Fruit fly (Drosophila melanogaster) whole organism, embryonic: ENCODE data around the gene Rab39.

ENCODE experiments used
- Aef1 ChIP-seq: fragments of 200-800 bp; sonication (Bioruptor generic); IDR thresholded peaks from 3 replicates; pipeline ENCODE4 v1.3.6; 2022; ENCODE audit warnings: missing biosample characterization, missing genetic modification characterization
- B-H1 ChIP-seq: fragments of 200-800 bp; sonication (Bioruptor generic); IDR thresholded peaks from 3 replicates; pipeline ENCODE4 v1.3.6; 2022; ENCODE audit warnings: missing biosample characterization, missing genetic modification characterization
- CG13296 ChIP-seq: fragments of 200-800 bp; sonication (Bioruptor generic); optimal IDR thresholded peaks from 3 replicates; lab custom pipeline; 2018; ENCODE audit warnings: missing biosample characterization, mild to moderate bottlenecking, missing genetic modification characterization
- CG13624 ChIP-seq: fragments of 200-800 bp; sonication (Bioruptor generic); optimal IDR thresholded peaks from 2 replicates; lab custom pipeline; 2016; ENCODE audit warnings: missing biosample characterization, missing genetic modification characterization
- CG15479 ChIP-seq: fragments of 200-800 bp; sonication (Bioruptor generic); optimal IDR thresholded peaks from 3 replicates; lab custom pipeline; 2019; ENCODE audit warnings: missing biosample characterization, mild to moderate bottlenecking, missing genetic modification characterization, moderate library complexity
- CG17186 ChIP-seq: fragments of 200-800 bp; sonication (Bioruptor generic); optimal IDR thresholded peaks from 3 replicates; lab custom pipeline; 2017; ENCODE audit warnings: missing biosample characterization, missing genetic modification reagents, missing genetic modification characterization
- CG2120 ChIP-seq: fragments of 200-800 bp; sonication (Bioruptor generic); optimal IDR thresholded peaks from 3 replicates; lab custom pipeline; 2016; ENCODE audit warnings: missing biosample characterization, missing genetic modification characterization
- CG4424 ChIP-seq: fragments of 200-800 bp; sonication (Bioruptor generic); optimal IDR thresholded peaks from 3 replicates; lab custom pipeline; 2016; ENCODE audit warnings: missing biosample characterization, missing genetic modification characterization
- CG5953 ChIP-seq: fragments of 200-800 bp; sonication (Bioruptor generic); IDR thresholded peaks from 2 replicates; pipeline ENCODE4 v1.3.6; 2022; ENCODE audit warnings: missing biosample characterization, missing genetic modification characterization
- CG6654 ChIP-seq: fragments of 200-800 bp; sonication (Bioruptor generic); optimal IDR thresholded peaks from 2 replicates; lab custom pipeline; 2017; ENCODE audit warnings: missing biosample characterization, mild to moderate bottlenecking, missing genetic modification characterization
- CG6765 ChIP-seq: fragments of 200-800 bp; sonication (Bioruptor generic); optimal IDR thresholded peaks from 3 replicates; lab custom pipeline; 2017; ENCODE audit warnings: missing biosample characterization, mild to moderate bottlenecking, missing genetic modification characterization
- CG6791 ChIP-seq: fragments of 200-800 bp; sonication (Bioruptor generic); IDR thresholded peaks from 3 replicates; pipeline ENCODE4 v1.3.6; 2022; ENCODE audit warnings: missing biosample characterization, missing genetic modification characterization; ENCODE audit not compliant: partially characterized antibody
- CG7372 ChIP-seq: fragments of 200-800 bp; sonication (Bioruptor generic); IDR thresholded peaks from 2 replicates; pipeline ENCODE4 v1.3.6; 2022; ENCODE audit warnings: missing biosample characterization, missing genetic modification characterization
- CG7839 ChIP-seq: fragments of 200-800 bp; sonication (Bioruptor generic); optimal IDR thresholded peaks from 3 replicates; lab custom pipeline; 2018; ENCODE audit warnings: missing biosample characterization, mild to moderate bottlenecking, missing genetic modification characterization, moderate library complexity
- CG9727 ChIP-seq: fragments of 200-800 bp; sonication (Bioruptor generic); optimal IDR thresholded peaks from 3 replicates; lab custom pipeline; 2017; ENCODE audit warnings: missing biosample characterization, mild to moderate bottlenecking, missing genetic modification characterization
- Dad ChIP-seq: fragments of 200-800 bp; sonication (Bioruptor generic); optimal IDR thresholded peaks from 3 replicates; lab custom pipeline; 2016; ENCODE audit warnings: missing biosample characterization, missing genetic modification characterization
- Dref ChIP-seq: fragments of 200-800 bp; sonication (Bioruptor generic); IDR thresholded peaks from 2 replicates; pipeline ENCODE4 v1.3.6; 2022; ENCODE audit warnings: missing biosample characterization, missing genetic modification characterization
- Fer3 ChIP-seq: fragments of 200-800 bp; sonication (Bioruptor generic); optimal IDR thresholded peaks from 2 replicates; lab custom pipeline; 2018; ENCODE audit warnings: missing biosample characterization, mild to moderate bottlenecking, missing genetic modification characterization, moderate library complexity
- Hey ChIP-seq: fragments of 200-800 bp; sonication (Bioruptor generic); optimal IDR thresholded peaks from 3 replicates; lab custom pipeline; 2018; ENCODE audit warnings: missing biosample characterization, mild to moderate bottlenecking, missing genetic modification characterization
- Kr ChIP-seq: fragments of 200-800 bp; sonication (Bioruptor generic); optimal IDR thresholded peaks from 2 replicates; lab custom pipeline; 2017; ENCODE audit warnings: missing biosample characterization, mild to moderate bottlenecking, missing genetic modification characterization
- MBD-R2 ChIP-seq: fragments of 200-800 bp; sonication (Bioruptor generic); IDR thresholded peaks from 2 replicates; pipeline ENCODE4 v1.3.6; 2022; ENCODE audit warnings: missing biosample characterization, missing genetic modification characterization
- NC2β ChIP-seq: fragments of 200-800 bp; sonication (Bioruptor generic); optimal IDR thresholded peaks from 2 replicates; lab custom pipeline; 2016; ENCODE audit warnings: missing biosample characterization, missing genetic modification characterization
- NfI ChIP-seq: fragments of 200-800 bp; sonication (Bioruptor generic); optimal IDR thresholded peaks from 3 replicates; lab custom pipeline; 2018; ENCODE audit warnings: missing biosample characterization, mild to moderate bottlenecking, missing genetic modification characterization, moderate library complexity
- Oli ChIP-seq: fragments of 200-800 bp; sonication (Bioruptor generic); optimal IDR thresholded peaks from 2 replicates; lab custom pipeline; 2018; ENCODE audit warnings: missing biosample characterization, mild to moderate bottlenecking, missing genetic modification characterization, moderate library complexity
- Sin3A ChIP-seq: fragments of >200 bp; optimal IDR thresholded peaks from 2 replicates; lab custom pipeline; 2018
- Six4 ChIP-seq: fragments of 200-800 bp; sonication (Bioruptor generic); optimal IDR thresholded peaks from 2 replicates; lab custom pipeline; 2016; ENCODE audit warnings: missing biosample characterization, missing genetic modification characterization
- cato ChIP-seq: fragments of 200-800 bp; sonication (Bioruptor generic); optimal IDR thresholded peaks from 2 replicates; lab custom pipeline; 2016; ENCODE audit warnings: missing biosample characterization, missing genetic modification characterization, borderline replicate concordance
- ci ChIP-seq: fragments of 200-800 bp; sonication (Bioruptor generic); IDR thresholded peaks from 3 replicates; pipeline ENCODE4 v1.3.6; 2022; ENCODE audit warnings: missing biosample characterization, missing genetic modification characterization
- esg ChIP-seq: fragments of 200-800 bp; sonication (Bioruptor generic); conservative IDR thresholded peaks from 2 replicates; pipeline ENCODE4 v1.3.6; 2022; ENCODE audit warnings: missing biosample characterization, missing genetic modification characterization
- h ChIP-seq: fragments of >200 bp; optimal IDR thresholded peaks from 2 replicates; lab custom pipeline; 2017
- inv ChIP-seq: fragments of 200-800 bp; sonication (Bioruptor generic); IDR thresholded peaks from 2 replicates; pipeline ENCODE4 v1.3.6; 2022; ENCODE audit warnings: missing biosample characterization, missing genetic modification characterization; ENCODE audit not compliant: partially characterized antibody
- kah ChIP-seq: fragments of 200-800 bp; sonication (Bioruptor generic); optimal IDR thresholded peaks from 2 replicates; lab custom pipeline; 2018; ENCODE audit warnings: missing biosample characterization, mild to moderate bottlenecking, missing genetic modification characterization
- ken ChIP-seq: fragments of 200-800 bp; sonication (Bioruptor generic); IDR thresholded peaks from 3 replicates; pipeline ENCODE4 v1.3.6; 2022; ENCODE audit warnings: missing biosample characterization, missing genetic modification characterization
- kni ChIP-seq: fragments of 200-800 bp; sonication (Bioruptor generic); optimal IDR thresholded peaks from 3 replicates; lab custom pipeline; 2017; ENCODE audit warnings: mild to moderate bottlenecking, missing biosample characterization, missing genetic modification reagents, missing genetic modification characterization
- lmd ChIP-seq: fragments of 200-800 bp; sonication (Bioruptor generic); IDR thresholded peaks from 2 replicates; pipeline ENCODE4 v1.3.6; 2022; ENCODE audit warnings: missing biosample characterization, missing genetic modification characterization
- maf-S ChIP-seq: fragments of 200-800 bp; sonication (Bioruptor generic); optimal IDR thresholded peaks from 2 replicates; lab custom pipeline; 2016; ENCODE audit warnings: missing biosample characterization, missing genetic modification characterization
- nerfin-2 ChIP-seq: fragments of 200-800 bp; sonication (Bioruptor generic); IDR thresholded peaks from 2 replicates; pipeline ENCODE4 v1.3.6; 2022; ENCODE audit warnings: missing biosample characterization, missing genetic modification characterization; ENCODE audit not compliant: partially characterized antibody
- nmo ChIP-seq: fragments of 200-800 bp; sonication (Bioruptor generic); optimal IDR thresholded peaks from 2 replicates; lab custom pipeline; 2018; ENCODE audit warnings: missing biosample characterization, mild to moderate bottlenecking, missing genetic modification characterization, moderate library complexity
- nom ChIP-seq: fragments of 200-800 bp; sonication (Bioruptor generic); optimal IDR thresholded peaks from 2 replicates; lab custom pipeline; 2017; ENCODE audit warnings: missing biosample characterization, missing genetic modification characterization, mild to moderate bottlenecking, moderate library complexity, missing genetic modification reagents
- org-1 ChIP-seq: fragments of 200-800 bp; sonication (Bioruptor generic); optimal IDR thresholded peaks from 2 replicates; lab custom pipeline; 2017; ENCODE audit warnings: missing biosample characterization, missing genetic modification characterization
- pnt ChIP-seq: fragments of 200-800 bp; sonication (Bioruptor generic); optimal IDR thresholded peaks from 3 replicates; lab custom pipeline; 2016; ENCODE audit warnings: missing biosample characterization, missing genetic modification characterization
- sd ChIP-seq: fragments of 200-800 bp; sonication (Bioruptor generic); optimal IDR thresholded peaks from 3 replicates; lab custom pipeline; 2018; ENCODE audit warnings: missing biosample characterization, mild to moderate bottlenecking, missing genetic modification characterization, moderate library complexity
- sens ChIP-seq: fragments of 200-800 bp; sonication (Bioruptor generic); peaks from one replicate; lab custom pipeline; 2016; ENCODE audit warnings: missing biosample characterization, missing genetic modification characterization
- sisA ChIP-seq: fragments of 200-800 bp; sonication (Bioruptor generic); IDR thresholded peaks from 2 replicates; pipeline ENCODE4 v1.3.6; 2022; ENCODE audit warnings: missing biosample characterization, missing genetic modification characterization
- sna ChIP-seq: fragments of 200-800 bp; sonication (Bioruptor generic); IDR thresholded peaks from 2 replicates; pipeline ENCODE4 v1.3.6; 2022; ENCODE audit warnings: missing biosample characterization, missing genetic modification characterization; ENCODE audit not compliant: partially characterized antibody
- stwl ChIP-seq: fragments of 200-800 bp; sonication (Bioruptor generic); optimal IDR thresholded peaks from 3 replicates; lab custom pipeline; 2018; ENCODE audit warnings: missing biosample characterization, mild to moderate bottlenecking, missing genetic modification characterization, moderate library complexity
- tap ChIP-seq: fragments of 200-800 bp; optimal IDR thresholded peaks from 3 replicates; lab custom pipeline; 2019; ENCODE audit warnings: missing biosample characterization, mild to moderate bottlenecking, missing genetic modification characterization, moderate library complexity
- tll ChIP-seq, 2 experiments: fragments of 200-800 bp in 1 of 2; fragments of >200 bp in 1 of 2; sonication (Bioruptor generic) in 1 of 2; optimal IDR thresholded peaks; 2 replicates each; lab custom pipeline; 2017 to 2019; ENCODE audit warnings: missing biosample characterization in 2 of 2, missing genetic modification characterization in 2 of 2, mild to moderate bottlenecking in 1 of 2, moderate library complexity in 1 of 2
- zf30C ChIP-seq: fragments of 200-800 bp; sonication (Bioruptor generic); optimal IDR thresholded peaks from 3 replicates; lab custom pipeline; 2018; ENCODE audit warnings: missing biosample characterization, mild to moderate bottlenecking, missing genetic modification characterization

Gene Rab39

DNA sequence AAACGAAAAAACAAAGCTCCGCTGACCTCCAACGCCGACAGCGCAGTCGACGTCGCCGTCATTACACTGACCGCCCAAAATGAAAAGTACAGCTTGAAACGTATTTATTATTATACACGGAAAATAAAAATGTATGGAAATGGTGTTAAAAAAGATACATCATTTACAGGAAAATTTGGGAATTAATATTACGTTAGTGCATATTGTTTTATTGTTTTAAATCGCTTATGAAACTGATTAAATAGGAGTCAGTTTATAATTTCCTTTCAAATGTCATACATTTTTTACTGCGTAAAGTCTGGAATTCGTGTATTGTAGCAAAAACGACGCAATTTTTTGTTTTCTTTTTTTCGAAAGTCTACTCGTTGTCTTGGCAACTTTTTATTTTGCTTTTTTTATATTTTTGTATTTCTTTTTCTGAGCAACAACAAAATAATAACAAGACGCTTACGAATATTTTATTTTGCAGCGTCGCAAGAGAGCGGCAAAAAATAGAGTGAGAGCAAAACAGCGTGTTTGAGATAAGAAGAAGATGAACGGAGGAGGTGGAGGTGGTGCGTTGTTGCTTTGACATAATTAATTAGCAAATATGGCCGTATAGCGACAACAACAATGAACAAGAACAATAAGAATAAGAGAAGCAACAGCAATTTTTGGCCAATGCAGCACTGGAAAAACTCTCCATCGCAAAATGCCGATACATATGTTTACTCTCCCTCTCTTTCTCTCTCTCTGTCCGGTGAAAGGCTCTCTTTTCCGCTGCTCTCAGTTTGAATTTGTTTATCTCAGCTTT, 42.6 kb upstream of the Rab39 start (continued):
- TF ChIP-seq sens (GFP tag; lab: Kevin White, UChicago) = peak; percentile 95
- peak; percentile 36 for TF ChIP-seq NC2β (GFP tag; lab: Kevin White, UChicago)
- peak; percentile 48 for TF ChIP-seq org-1 (GFP tag; lab: Kevin White, UChicago)
- no peak for TF ChIP-seq h (lab: Kevin White, UChicago)
- TF ChIP-seq kni (GFP tag; lab: Kevin White, UChicago) = no peak
- TF ChIP-seq nom (GFP tag; lab: Kevin White, UChicago) = peak; percentile 97
- peak; percentile 78 for TF ChIP-seq CG6765
- peak; percentile 76 for TF ChIP-seq CG13296
- TF ChIP-seq ci (GFP tag; lab: Robert Waterston, UW) = peak; percentile 75
- TF ChIP-seq ken (GFP tag; lab: Robert Waterston, UW) = no peak
- no peak for TF ChIP-seq Sin3A (lab: Kevin White, UChicago)
- TF ChIP-seq MBD-R2 = peak; percentile 12; the same call in 1 of the 2 replicates
- no peak for TF ChIP-seq stwl (tag; lab: Kevin White, UChicago)
- TF ChIP-seq CG7372 = peak; percentile 44; the same call in 1 of the 2 replicates
- no peak for TF ChIP-seq Dref (GFP tag; lab: Robert Waterston, UW)
- TF ChIP-seq sna = no peak
- peak; percentile 58 for TF ChIP-seq maf-S (GFP tag; lab: Kevin White, UChicago)
- peak; percentile 89 for TF ChIP-seq CG2120 (GFP tag; lab: Kevin White, UChicago)
- TF ChIP-seq CG17186 (GFP tag; lab: Kevin White, UChicago) = no peak
- TF ChIP-seq CG7839 (tag; lab: Kevin White, UChicago) = peak; percentile 94
- no peak for TF ChIP-seq nerfin-2
- TF ChIP-seq CG13624 = peak; percentile 88
- TF ChIP-seq Oli (tag; lab: Kevin White, UChicago) = peak; percentile 78
- TF ChIP-seq CG4424 (GFP tag; lab: Kevin White, UChicago) = peak; percentile 78
- TF ChIP-seq NfI (GFP tag; lab: Kevin White, UChicago) = peak; percentile 73
- TF ChIP-seq CG5953 (GFP tag; lab: Robert Waterston, UW) = 0 out of 2 replicates have a peak, but pooled peaks have one; percentile 57
- TF ChIP-seq Kr (GFP tag; lab: Kevin White, UChicago) = no peak
- no peak for TF ChIP-seq CG15479 (GFP tag; lab: Kevin White, UChicago)
- peak; percentile 52 for TF ChIP-seq pnt (GFP tag; lab: Kevin White, UChicago)
- TF ChIP-seq Aef1 = peak; percentile 65
- peak; percentile 16 for TF ChIP-seq CG6654
- TF ChIP-seq tap (tag; lab: Kevin White, UChicago) = peak; percentile 35
- TF ChIP-seq zf30C (GFP tag; lab: Kevin White, UChicago) = peak; percentile 78
- no peak for TF ChIP-seq inv (GFP tag; lab: Robert Waterston, UW)
- TF ChIP-seq nmo (GFP tag; lab: Kevin White, UChicago) = peak; percentile 47
- TF ChIP-seq B-H1 (GFP tag; lab: Robert Waterston, UW) = peak; percentile 34; the same call in 2 of the 3 replicates
- peak; percentile 13 for TF ChIP-seq Six4 (GFP tag; lab: Kevin White, UChicago)
- TF ChIP-seq tll (GFP tag; optimal IDR thresholded peaks at IDR 0.05; lab: Kevin White, UChicago) = no peak
- TF ChIP-seq kah = no peak
- no peak for TF ChIP-seq Hey (tag; lab: Kevin White, UChicago)
- TF ChIP-seq sisA (GFP tag; lab: Robert Waterston, UW) = peak; percentile 60
- TF ChIP-seq esg = peak; percentile 73
- peak; percentile 82 for TF ChIP-seq Fer3 (tag; lab: Kevin White, UChicago)
- TF ChIP-seq sd (tag; lab: Kevin White, UChicago) = peak; percentile 78
- peak; percentile 72 for TF ChIP-seq lmd (GFP tag; lab: Robert Waterston, UW)
- no peak for TF ChIP-seq Dad (GFP tag; lab: Kevin White, UChicago)
- peak; percentile 30 for TF ChIP-seq cato
- TF ChIP-seq CG6791 = no peak
- peak; percentile 75 for TF ChIP-seq CG9727
